Fruit fly (Drosophila melanogaster) whole organism, embryonic: Measurements from ENCODE around the gene Tm1.

Source experiments
- Atf6 ChIP-seq: fragments of 200-800 bp; sonication (Bioruptor generic); IDR thresholded peaks from 2 replicates; pipeline ENCODE4 v1.3.6; 2022; ENCODE audit warnings: missing biosample characterization, missing genetic modification characterization
- BEAF-32 ChIP-seq: fragments of 200-800 bp; sonication (Bioruptor generic); optimal IDR thresholded peaks from 3 replicates; lab custom pipeline; 2017; ENCODE audit warnings: missing biosample characterization, missing genetic modification characterization, mild to moderate bottlenecking, moderate library complexity, missing genetic modification reagents
- CG10543 ChIP-seq: fragments of 200-800 bp; sonication (Bioruptor generic); optimal IDR thresholded peaks from 3 replicates; lab custom pipeline; 2017; ENCODE audit warnings: missing biosample characterization, mild to moderate bottlenecking, missing genetic modification characterization, moderate library complexity
- CG10959 ChIP-seq: fragments of 200-800 bp; sonication (Bioruptor generic); IDR thresholded peaks from 2 replicates; pipeline ENCODE4 v1.3.6; 2022; ENCODE audit warnings: missing biosample characterization, missing genetic modification characterization
- CG13624 ChIP-seq: fragments of 200-800 bp; sonication (Bioruptor generic); optimal IDR thresholded peaks from 2 replicates; lab custom pipeline; 2016; ENCODE audit warnings: missing biosample characterization, missing genetic modification characterization
- CG15479 ChIP-seq: fragments of 200-800 bp; sonication (Bioruptor generic); optimal IDR thresholded peaks from 3 replicates; lab custom pipeline; 2019; ENCODE audit warnings: missing biosample characterization, mild to moderate bottlenecking, missing genetic modification characterization, moderate library complexity
- CG17802 ChIP-seq: fragments of 200-800 bp; sonication (Bioruptor generic); optimal IDR thresholded peaks from 2 replicates; lab custom pipeline; 2018; ENCODE audit warnings: missing biosample characterization, mild to moderate bottlenecking, missing genetic modification characterization, moderate library complexity
- CG18262 ChIP-seq: fragments of 200-800 bp; optimal IDR thresholded peaks from 3 replicates; lab custom pipeline; 2019; ENCODE audit warnings: missing biosample characterization, mild to moderate bottlenecking, missing genetic modification characterization, moderate library complexity
- CG18764 ChIP-seq: fragments of 200-800 bp; sonication (Bioruptor generic); optimal IDR thresholded peaks from 3 replicates; lab custom pipeline; 2016; ENCODE audit warnings: missing biosample characterization, missing genetic modification characterization
- CG2712 ChIP-seq: fragments of 200-800 bp; optimal IDR thresholded peaks from 3 replicates; lab custom pipeline; 2019; ENCODE audit warnings: missing biosample characterization, mild to moderate bottlenecking, missing genetic modification characterization, moderate library complexity
- CG31365 ChIP-seq: fragments of 200-800 bp; sonication (Bioruptor generic); optimal IDR thresholded peaks from 2 replicates; lab custom pipeline; 2018; ENCODE audit warnings: missing biosample characterization, mild to moderate bottlenecking, missing genetic modification characterization
- CG32767 ChIP-seq: fragments of 200-800 bp; sonication (Bioruptor generic); IDR thresholded peaks from 2 replicates; pipeline ENCODE4 v1.3.6; 2022; ENCODE audit warnings: missing biosample characterization, missing genetic modification characterization
- CG3281 ChIP-seq: fragments of 200-800 bp; sonication (Bioruptor generic); optimal IDR thresholded peaks from 3 replicates; lab custom pipeline; 2017; ENCODE audit warnings: missing biosample characterization, mild to moderate bottlenecking, missing genetic modification characterization
- CG34376 ChIP-seq: fragments of 200-800 bp; sonication (Bioruptor generic); optimal IDR thresholded peaks from 2 replicates; lab custom pipeline; 2018; ENCODE audit warnings: missing biosample characterization, mild to moderate bottlenecking, missing genetic modification characterization
- CG34422 ChIP-seq: fragments of 200-800 bp; sonication (Bioruptor generic); IDR thresholded peaks from 3 replicates; pipeline ENCODE4 v1.3.6; 2022; ENCODE audit warnings: missing biosample characterization, missing genetic modification characterization
- CG4404 ChIP-seq: fragments of 200-800 bp; sonication (Bioruptor generic); IDR thresholded peaks from 2 replicates; pipeline ENCODE4 v1.3.6; 2022; ENCODE audit warnings: missing biosample characterization, missing genetic modification characterization
- CG4707 ChIP-seq: fragments of 200-800 bp; sonication (Bioruptor generic); optimal IDR thresholded peaks from 2 replicates; lab custom pipeline; 2018; ENCODE audit warnings: missing biosample characterization, mild to moderate bottlenecking, missing genetic modification characterization, moderate library complexity
- CG6654 ChIP-seq: fragments of 200-800 bp; sonication (Bioruptor generic); optimal IDR thresholded peaks from 2 replicates; lab custom pipeline; 2017; ENCODE audit warnings: missing biosample characterization, mild to moderate bottlenecking, missing genetic modification characterization
- CG7928 ChIP-seq: fragments of 200-800 bp; sonication (Bioruptor generic); optimal IDR thresholded peaks from 2 replicates; lab custom pipeline; 2017; ENCODE audit warnings: missing biosample characterization, mild to moderate bottlenecking, missing genetic modification characterization
- CG8359 ChIP-seq: fragments of 200-800 bp; sonication (Bioruptor generic); optimal IDR thresholded peaks from 2 replicates; lab custom pipeline; 2017; ENCODE audit warnings: missing biosample characterization, mild to moderate bottlenecking, missing genetic modification characterization, borderline replicate concordance
- CG9797 ChIP-seq: fragments of 200-800 bp; sonication (Bioruptor generic); optimal IDR thresholded peaks from 3 replicates; lab custom pipeline; 2018; ENCODE audit warnings: missing biosample characterization, mild to moderate bottlenecking, missing genetic modification characterization
- CG9932 ChIP-seq: fragments of 200-800 bp; sonication (Bioruptor generic); IDR thresholded peaks from 2 replicates; pipeline ENCODE4 v1.3.6; 2022; ENCODE audit warnings: missing biosample characterization, missing genetic modification characterization
- Dbx ChIP-seq: fragments of 200-800 bp; sonication (Bioruptor generic); IDR thresholded peaks from 3 replicates; pipeline ENCODE4 v1.3.6; 2022; ENCODE audit warnings: missing biosample characterization, missing genetic modification characterization
- Dref ChIP-seq: fragments of 200-800 bp; sonication (Bioruptor generic); IDR thresholded peaks from 2 replicates; pipeline ENCODE4 v1.3.6; 2022; ENCODE audit warnings: missing biosample characterization, missing genetic modification characterization
- Drgx ChIP-seq: fragments of 200-800 bp; sonication (Bioruptor generic); IDR thresholded peaks from 2 replicates; pipeline ENCODE4 v1.3.6; 2022; ENCODE audit warnings: missing biosample characterization, missing genetic modification characterization
- HLH4C ChIP-seq: fragments of 200-800 bp; sonication (Bioruptor generic); IDR thresholded peaks from 3 replicates; pipeline ENCODE4 v1.3.6; 2022; ENCODE audit warnings: missing biosample characterization, missing genetic modification characterization; ENCODE audit not compliant: partially characterized antibody
- Hand ChIP-seq: fragments of 200-800 bp; sonication (Bioruptor generic); optimal IDR thresholded peaks from 2 replicates; lab custom pipeline; 2017; ENCODE audit warnings: mild to moderate bottlenecking, missing biosample characterization, missing genetic modification reagents, missing genetic modification characterization
- MBD-R2 ChIP-seq: fragments of 200-800 bp; sonication (Bioruptor generic); IDR thresholded peaks from 2 replicates; pipeline ENCODE4 v1.3.6; 2022; ENCODE audit warnings: missing biosample characterization, missing genetic modification characterization
- Mad ChIP-seq: fragments of 200-800 bp; sonication (Bioruptor generic); optimal IDR thresholded peaks from 2 replicates; lab custom pipeline; 2016; ENCODE audit warnings: missing biosample characterization, missing genetic modification characterization
- NK7.1 ChIP-seq: fragments of 200-800 bp; sonication (Bioruptor generic); optimal IDR thresholded peaks from 3 replicates; lab custom pipeline; 2016; ENCODE audit warnings: missing biosample characterization, missing genetic modification characterization
- Nf-YA ChIP-seq: fragments of 200-800 bp; sonication (Bioruptor generic); IDR thresholded peaks from 2 replicates; pipeline ENCODE4 v1.3.6; 2022; ENCODE audit warnings: missing biosample characterization, missing genetic modification characterization
- Opbp ChIP-seq: fragments of 200-800 bp; sonication (Bioruptor generic); IDR thresholded peaks from 3 replicates; pipeline ENCODE4 v1.3.6; 2022; ENCODE audit warnings: missing biosample characterization, missing genetic modification characterization; ENCODE audit not compliant: partially characterized antibody
- Sox102F ChIP-seq: fragments of 200-800 bp; sonication (Bioruptor generic); optimal IDR thresholded peaks from 2 replicates; lab custom pipeline; 2018; ENCODE audit warnings: missing biosample characterization, mild to moderate bottlenecking, missing genetic modification characterization, moderate library complexity
- Taf1 ChIP-seq: fragments of 200-800 bp; sonication (Bioruptor generic); IDR thresholded peaks from 2 replicates; pipeline ENCODE4 v1.3.6; 2022; ENCODE audit warnings: missing biosample characterization, missing genetic modification characterization
- al ChIP-seq: fragments of 200-800 bp; sonication (Bioruptor generic); IDR thresholded peaks from 2 replicates; pipeline ENCODE4 v1.3.6; 2022; ENCODE audit warnings: missing biosample characterization, missing genetic modification characterization
- ap ChIP-seq: fragments of 200-800 bp; sonication (Bioruptor generic); IDR thresholded peaks from 2 replicates; pipeline ENCODE4 v1.3.6; 2022; ENCODE audit warnings: missing biosample characterization, missing genetic modification characterization
- chif ChIP-seq, 2 experiments: fragments of 200-800 bp; sonication (Bioruptor generic); optimal IDR thresholded peaks; 3 replicates each; lab custom pipeline; 2016; ENCODE audit warnings: missing biosample characterization in 2 of 2, missing genetic modification characterization in 2 of 2
- ci ChIP-seq: fragments of 200-800 bp; sonication (Bioruptor generic); IDR thresholded peaks from 3 replicates; pipeline ENCODE4 v1.3.6; 2022; ENCODE audit warnings: missing biosample characterization, missing genetic modification characterization
- crp ChIP-seq, 2 experiments: fragments of 200-800 bp; sonication (Bioruptor generic); optimal IDR thresholded peaks; 2 replicates in 1 of 2; 3 replicates in 1 of 2; lab custom pipeline; 2017; ENCODE audit warnings: missing biosample characterization in 2 of 2, missing genetic modification characterization in 2 of 2, mild to moderate bottlenecking in 1 of 2, moderate library complexity in 1 of 2
- her ChIP-seq: fragments of 200-800 bp; sonication (Bioruptor generic); optimal IDR thresholded peaks from 2 replicates; lab custom pipeline; 2016; ENCODE audit warnings: missing biosample characterization, missing genetic modification characterization
- kah ChIP-seq: fragments of 200-800 bp; sonication (Bioruptor generic); optimal IDR thresholded peaks from 2 replicates; lab custom pipeline; 2018; ENCODE audit warnings: missing biosample characterization, mild to moderate bottlenecking, missing genetic modification characterization
- ken ChIP-seq: fragments of 200-800 bp; sonication (Bioruptor generic); IDR thresholded peaks from 3 replicates; pipeline ENCODE4 v1.3.6; 2022; ENCODE audit warnings: missing biosample characterization, missing genetic modification characterization
- lola ChIP-seq, 3 experiments: fragments of >200 bp in 2 of 3; fragments of 200-800 bp in 1 of 3; sonication (Bioruptor generic) in 1 of 3; optimal IDR thresholded peaks; 2 replicates each; lab custom pipeline; 2017 to 2019; ENCODE audit warnings: missing biosample characterization in 3 of 3, missing genetic modification characterization in 3 of 3, mild to moderate bottlenecking in 1 of 3, moderate library complexity in 1 of 3
- pan ChIP-seq, 4 experiments: fragments of >200 bp in 3 of 4; fragments of 200-800 bp in 1 of 4; sonication (Bioruptor generic) in 1 of 4; optimal IDR thresholded peaks in 3 of 4; IDR thresholded peaks in 1 of 4; 2 replicates each; pipeline versions ENCODE4 v1.3.6 to Lab custom; 2017 to 2022; ENCODE audit warnings: missing biosample characterization in 2 of 4, missing genetic modification characterization in 2 of 4, mixed read lengths in 1 of 4
- prd ChIP-seq, 3 experiments: fragments of >200 bp in 2 of 3; fragments of 200-800 bp in 1 of 3; sonication (Bioruptor generic) in 1 of 3; optimal IDR thresholded peaks in 2 of 3; IDR thresholded peaks in 1 of 3; 2 replicates in 2 of 3; 3 replicates in 1 of 3; pipeline versions ENCODE4 v1.3.6 to Lab custom; 2017 to 2022; ENCODE audit warnings: missing biosample characterization in 1 of 3, missing genetic modification characterization in 1 of 3
- rib ChIP-seq: fragments of 200-800 bp; sonication (Bioruptor generic); IDR thresholded peaks from 2 replicates; pipeline ENCODE4 v1.3.6; 2022; ENCODE audit warnings: missing biosample characterization, missing genetic modification characterization
- slbo ChIP-seq: fragments of 200-800 bp; sonication (Bioruptor generic); IDR thresholded peaks from 2 replicates; pipeline ENCODE4 v1.3.6; 2022; ENCODE audit warnings: missing biosample characterization, missing genetic modification characterization
- slp2 ChIP-seq: fragments of 200-800 bp; sonication (Bioruptor generic); optimal IDR thresholded peaks from 2 replicates; lab custom pipeline; 2016; ENCODE audit warnings: missing biosample characterization, missing genetic modification characterization
- stc ChIP-seq: fragments of 200-800 bp; sonication (Bioruptor generic); IDR thresholded peaks from 2 replicates; pipeline ENCODE4 v1.3.6; 2022; ENCODE audit warnings: missing biosample characterization, missing genetic modification characterization
- vfl ChIP-seq: fragments of 200-800 bp; sonication (Bioruptor generic); optimal IDR thresholded peaks from 2 replicates; lab custom pipeline; 2016; ENCODE audit warnings: missing biosample characterization, missing genetic modification characterization

Gene Tm1

DNA sequence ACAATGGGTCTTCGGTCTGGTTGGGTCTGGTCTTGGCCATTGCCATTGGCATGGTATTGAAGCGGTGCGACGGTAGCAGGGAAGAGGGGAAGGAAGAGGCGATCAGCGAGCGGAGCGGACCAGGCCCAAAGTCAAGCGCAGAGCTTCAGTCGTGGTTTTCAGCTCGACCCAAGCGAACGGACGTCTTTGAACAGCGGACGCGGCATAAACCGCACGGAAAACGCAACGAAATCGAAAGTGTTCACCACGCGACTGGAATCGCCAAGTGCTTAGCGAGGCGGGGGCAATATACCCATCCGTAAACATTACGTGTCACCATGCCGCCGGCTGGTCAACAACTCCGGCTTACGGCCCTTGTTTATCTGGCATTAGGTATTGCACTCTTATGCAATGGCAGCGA, 38.3 kb downstream of the Tm1 start, which contains the start of gene CG14866 (continued):
- TF ChIP-seq CG31365 (no peak), CG15479 (no peak), CG8359 (GFP tag; lab: Kevin White, UChicago) (peak; percentile 95), kah (GFP tag; lab: Kevin White, UChicago) (no peak), Sox102F (GFP tag; lab: Kevin White, UChicago) (no peak), stc (GFP tag; lab: Robert Waterston, UW) (0 out of 2 replicates have a peak, but pooled peaks have one; percentile 6), ken (no peak), Mad (GFP tag; lab: Kevin White, UChicago) (no peak), vfl (no peak), slp2 (GFP tag; lab: Kevin White, UChicago) (no peak), Hand (GFP tag; lab: Kevin White, UChicago) (no peak), CG3281 (GFP tag; lab: Kevin White, UChicago) (no peak), lola (GFP tag; optimal IDR thresholded peaks at IDR 0.05; lab: Kevin White, UChicago) (no peak), Dref (GFP tag; lab: Robert Waterston, UW) (no peak), CG9797 (GFP tag; lab: Kevin White, UChicago) (no peak), CG2712 (tag; lab: Kevin White, UChicago) (no peak), rib (GFP tag; lab: Robert Waterston, UW) (no peak), her (GFP tag; lab: Kevin White, UChicago) (no peak), prd (optimal IDR thresholded peaks at IDR 0.05; lab: Kevin White, UChicago) (no peak), prd (GFP tag; IDR thresholded peaks at IDR 0.05; lab: Robert Waterston, UW) (no peak), CG10543 (GFP tag; lab: Kevin White, UChicago) (peak; percentile 14), CG7928 (GFP tag; lab: Kevin White, UChicago) (no peak), crp (GFP tag; optimal IDR thresholded peaks at IDR 0.05; lab: Kevin White, UChicago) (no peak), CG4707 (GFP tag; lab: Kevin White, UChicago) (no peak), CG18262 (no peak), Drgx (GFP tag; lab: Robert Waterston, UW) (0 out of 2 replicates have a peak, but pooled peaks have one; percentile 2), CG13624 (GFP tag; lab: Kevin White, UChicago) (no peak), CG34422 (GFP tag; lab: Robert Waterston, UW) (peak; percentile 29; the same call in 1 of the 3 replicates), chif (GFP tag; optimal IDR thresholded peaks at IDR 0.05; lab: Kevin White, UChicago) (no peak), MBD-R2 (GFP tag; lab: Robert Waterston, UW) (peak; percentile 12; the same call in 1 of the 2 replicates), CG6654 (GFP tag; lab: Kevin White, UChicago) (no peak), HLH4C (GFP tag; lab: Robert Waterston, UW) (0 out of 3 replicates have a peak, but pooled peaks have one; percentile 29), al (GFP tag; lab: Robert Waterston, UW) (no peak), CG4404 (GFP tag; lab: Robert Waterston, UW) (no peak), Nf-YA (GFP tag; lab: Robert Waterston, UW) (0 out of 2 replicates have a peak, but pooled peaks have one; percentile 7), CG10959 (no peak), CG34376 (no peak), Opbp (no peak), slbo (GFP tag; lab: Robert Waterston, UW) (no peak), Atf6 (no peak), CG32767 (GFP tag; lab: Robert Waterston, UW) (no peak), Taf1 (GFP tag; lab: Robert Waterston, UW) (no peak), NK7.1 (GFP tag; lab: Kevin White, UChicago) (no peak), ci (GFP tag; lab: Robert Waterston, UW) (0 out of 3 replicates have a peak, but pooled peaks have one; percentile 15), Dbx (GFP tag; lab: Robert Waterston, UW) (no peak), CG9932 (GFP tag; lab: Robert Waterston, UW) (no peak), pan (optimal IDR thresholded peaks at IDR 0.05; lab: Kevin White, UChicago) (no peak), pan (GFP tag; optimal IDR thresholded peaks at IDR 0.05 in 1 of 2, IDR thresholded peaks at IDR 0.05 in 1 of 2) (no peak), BEAF-32 (no peak), ap (GFP tag; lab: Robert Waterston, UW) (no peak), CG18764 (GFP tag; lab: Kevin White, UChicago) (no peak), CG17802 (tag; lab: Kevin White, UChicago) (no peak)
